Worm (Caenorhabditis elegans) whole organism, midembryonic: ENCODE results near the gene F22B3.5.

Experiments
- flt-1 ChIP-seq: fragments of 200-800 bp; sonication (Bioruptor generic); IDR thresholded peaks from 2 replicates; pipeline ENCODE4 v1.3.6; 2022; ENCODE audit warnings: missing genetic modification characterization, missing compliant biosample characterization
- klf-2 ChIP-seq: fragments of 200-800 bp; sonication (Bioruptor generic); conservative IDR thresholded peaks from 2 replicates; pipeline ENCODE4 v1.3.6; 2022; ENCODE audit warnings: missing genetic modification reagents, missing genetic modification characterization, missing compliant biosample characterization
- med-1 ChIP-seq: sonication (generic microtip); optimal IDR thresholded peaks from 2 replicates; lab custom pipeline; 2017; ENCODE audit warnings: missing genetic modification characterization, mild to moderate bottlenecking, missing compliant biosample characterization, antibody characterized with exemption, missing genetic modification reagents; ENCODE audit not compliant: insufficient read depth
- ref-1 ChIP-seq: fragments of 200-800 bp; sonication (Bioruptor generic); conservative IDR thresholded peaks from 2 replicates; pipeline ENCODE4 v1.3.6; 2022; ENCODE audit warnings: missing genetic modification reagents, missing genetic modification characterization, missing compliant biosample characterization
- tab-1 ChIP-seq: fragments of 200-800 bp; sonication (Bioruptor generic); IDR thresholded peaks from 2 replicates; pipeline ENCODE4 v1.3.6; 2022; ENCODE audit warnings: missing genetic modification characterization, missing compliant biosample characterization
- ztf-29 ChIP-seq: fragments of 200-800 bp; sonication (Bioruptor generic); IDR thresholded peaks from 2 replicates; pipeline ENCODE4 v1.3.6; 2022; ENCODE audit warnings: missing genetic modification reagents, missing genetic modification characterization, missing compliant biosample characterization

- no peak for TF ChIP-seq ref-1 (GFP tag; lab: Robert Waterston, UW)
- no peak for TF ChIP-seq ztf-29 (GFP tag; lab: Robert Waterston, UW)
- no peak for TF ChIP-seq klf-2
- no peak for TF ChIP-seq med-1 (GFP tag; lab: Kevin White, UChicago)
- TF ChIP-seq tab-1 (GFP tag; lab: Robert Waterston, UW), result no peak
- no peak for TF ChIP-seq flt-1 (GFP tag; lab: Robert Waterston, UW)
Observed at ce11 chrIV:11424830-11425229, 8.2 kb upstream of the F22B3.5 start, which contains the start of gene F22B3.8.
